Worm (Caenorhabditis elegans): ENCODE results near the gene Y17G7B.20.

Gene Y17G7B.20

DNA sequence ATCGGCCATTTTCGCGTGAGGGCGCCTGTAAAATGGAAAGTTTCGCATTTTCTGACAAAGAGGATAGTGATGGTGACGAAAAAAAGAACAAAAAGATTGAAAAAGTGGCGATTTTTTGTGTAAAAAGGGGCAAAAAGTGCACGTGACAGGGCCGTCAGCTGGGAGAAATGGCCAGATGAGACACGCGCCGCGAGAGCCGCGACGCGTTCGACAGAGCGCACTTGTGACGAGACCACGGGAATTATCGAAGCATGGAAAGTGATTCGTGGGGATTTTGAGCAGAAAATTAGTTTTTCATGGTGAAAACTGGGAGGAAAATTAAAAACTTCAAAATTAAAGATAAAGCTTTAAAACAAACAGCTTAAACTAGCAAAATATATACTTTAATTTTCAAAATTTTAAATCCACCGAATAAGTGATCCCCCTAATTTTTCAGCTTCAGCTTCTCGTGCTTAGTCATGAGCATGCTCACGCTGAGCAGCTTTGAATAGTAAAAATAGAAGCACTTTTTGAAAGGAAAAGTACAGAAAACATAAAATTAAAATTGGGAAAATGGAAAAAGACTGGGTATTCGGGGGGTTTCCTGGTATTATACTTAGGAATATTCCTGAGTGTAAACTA is 12.0 kb downstream of the Y17G7B.20 start, which contains the start of gene W03C9.5 (continued):
- peak; percentile 77 for TF ChIP-seq lin-26 (GFP tag; IDR thresholded peaks at IDR 0.05)
- TF ChIP-seq chd-7 (tag; optimal IDR thresholded peaks at IDR 0.05): peak; percentile 66
- no peak for TF ChIP-seq madf-8 (GFP tag; conservative IDR thresholded peaks at IDR 0.05)
- TF ChIP-seq F52B5.7 (tag; optimal IDR thresholded peaks at IDR 0.05): peak; percentile 29
- peak; percentile 90 for TF ChIP-seq Y95B8A.8 (GFP tag; IDR thresholded peaks at IDR 0.05)
- no peak for TF ChIP-seq xnd-1 (tag; optimal IDR thresholded peaks at IDR 0.05)
- peak; percentile 99 for TF ChIP-seq ceh-100 (GFP tag; IDR thresholded peaks at IDR 0.05)
- TF ChIP-seq tbp1 (GFP tag; optimal IDR thresholded peaks at IDR 0.05): peak; percentile 73
- TF ChIP-seq atf-7 (tag; optimal IDR thresholded peaks at IDR 0.05): peak; percentile 70
- TF ChIP-seq cebp-1 (GFP tag; IDR thresholded peaks at IDR 0.05): peak; percentile 66
- peak; percentile 88 for TF ChIP-seq cebp-1 (tag; optimal IDR thresholded peaks at IDR 0.05)
- TF ChIP-seq attf-6 (GFP tag; IDR thresholded peaks at IDR 0.05): no peak
- no peak for TF ChIP-seq F57C9.4 (tag; optimal IDR thresholded peaks at IDR 0.05)
- peak; percentile 92 for TF ChIP-seq pbrm-1 (GFP tag; IDR thresholded peaks at IDR 0.05)
- peak; percentile 55; the same call in 1 of the 2 replicates for TF ChIP-seq Y53F4B.3 (GFP tag; IDR thresholded peaks at IDR 0.05)
- no peak; the same call in 1 of the 2 replicates for TF ChIP-seq C06A6.2 (GFP tag; conservative IDR thresholded peaks at IDR 0.05)
- peak; percentile 88 for TF ChIP-seq pha-4 (tag; optimal IDR thresholded peaks at IDR 0.05)
- TF ChIP-seq K12H6.12 (tag; optimal IDR thresholded peaks at IDR 0.05): peak; percentile 97
- peak; percentile 76 for TF ChIP-seq tlf-1 (GFP tag; optimal IDR thresholded peaks at IDR 0.05)
- no peak for TF ChIP-seq lag-1 (GFP tag; IDR thresholded peaks at IDR 0.05)
- TF ChIP-seq nhr-120 (GFP tag; IDR thresholded peaks at IDR 0.05): no peak
- TF ChIP-seq ztf-25 (GFP tag; IDR thresholded peaks at IDR 0.05): peak; percentile 82; the same call in 1 of the 2 replicates
- TF ChIP-seq nfyb-1 (GFP tag; IDR thresholded peaks at IDR 0.05): peak; percentile 72
- TF ChIP-seq dpl-1 (GFP tag; optimal IDR thresholded peaks at IDR 0.05): peak; percentile 25
- TF ChIP-seq sdz-38 (tag; optimal IDR thresholded peaks at IDR 0.05): no peak
- no peak for TF ChIP-seq mxl-1 (tag; optimal IDR thresholded peaks at IDR 0.05)
- 0 out of 2 replicates have a peak, but pooled peaks have one; percentile 46 for TF ChIP-seq hsf-1 (GFP tag; IDR thresholded peaks at IDR 0.05)
- TF ChIP-seq sptf-2 (GFP tag; optimal IDR thresholded peaks at IDR 0.05): no peak
- TF ChIP-seq ets-4 (GFP tag; optimal IDR thresholded peaks at IDR 0.05): no peak
- no peak for TF ChIP-seq hlh-12 (tag; optimal IDR thresholded peaks at IDR 0.05)
- peak; percentile 14 for TF ChIP-seq T07F8.4 (tag; optimal IDR thresholded peaks at IDR 0.05)
- no peak for TF ChIP-seq T26A5.8 (tag; optimal IDR thresholded peaks at IDR 0.05)
- no peak for TF ChIP-seq ztf-22 (GFP tag; optimal IDR thresholded peaks at IDR 0.05)
- no peak for TF ChIP-seq mes-4 (tag; optimal IDR thresholded peaks at IDR 0.05)
- no peak for TF ChIP-seq F55B11.4 (tag; optimal IDR thresholded peaks at IDR 0.05; ENCODE audit: borderline replicate concordance, insufficient read depth)
- TF ChIP-seq rcor-1 (GFP tag; IDR thresholded peaks at IDR 0.05): peak; percentile 78
- TF ChIP-seq B0336.3 (GFP tag; IDR thresholded peaks at IDR 0.05): peak; percentile 51; the same call in 1 of the 2 replicates
- no peak for TF ChIP-seq him-1 (tag; optimal IDR thresholded peaks at IDR 0.05)
- TF ChIP-seq nhr-80 (tag; optimal IDR thresholded peaks at IDR 0.05): peak; percentile 94
- peak; percentile 38 for TF ChIP-seq die-1 (tag; optimal IDR thresholded peaks at IDR 0.05)
- peak; percentile 94 for TF ChIP-seq ztf-26 (tag; optimal IDR thresholded peaks at IDR 0.05)
- TF ChIP-seq F37B4.10 (GFP tag; IDR thresholded peaks at IDR 0.05): no peak
- peak; percentile 91 for TF ChIP-seq madf-10 (tag; optimal IDR thresholded peaks at IDR 0.05)
- TF ChIP-seq nfya-1 (tag; optimal IDR thresholded peaks at IDR 0.05; ENCODE audit: borderline replicate concordance, insufficient read depth): no peak
- TF ChIP-seq ceh-91 (GFP tag; IDR thresholded peaks at IDR 0.05): peak; percentile 80
- peak; percentile 87 for TF ChIP-seq athp-1 (tag; optimal IDR thresholded peaks at IDR 0.05)
- peak; percentile 46 for TF ChIP-seq repo-1 (tag; optimal IDR thresholded peaks at IDR 0.05)
- no peak for TF ChIP-seq hmg-20 (GFP tag; IDR thresholded peaks at IDR 0.05)
- peak; percentile 31 for TF ChIP-seq B0261.1 (tag; optimal IDR thresholded peaks at IDR 0.05)
- peak; percentile 98 for TF ChIP-seq mcd-1 (GFP tag; IDR thresholded peaks at IDR 0.05)
